Worm (Caenorhabditis elegans) whole organism, L1 larva: ENCODE measurements around the gene arle-14.

Source experiments
- C04F5.9 ChIP-seq: sonication (generic microtip); optimal IDR thresholded peaks from 2 replicates; lab custom pipeline; 2016; ENCODE audit warnings: missing genetic modification characterization, missing compliant biosample characterization
- F16B12.6 ChIP-seq: fragments of 150-350 bp; optimal IDR thresholded peaks from 2 replicates; lab custom pipeline; 2014; ENCODE audit warnings: missing biosample characterization, missing genetic modification characterization
- Y116A8C.19 ChIP-seq: sonication (generic microtip); optimal IDR thresholded peaks from 2 replicates; lab custom pipeline; 2016; ENCODE audit warnings: missing compliant biosample characterization, missing genetic modification characterization, borderline replicate concordance
- blmp-1 ChIP-seq: fragments of 150-350 bp; optimal IDR thresholded peaks from 2 replicates; lab custom pipeline; 2014; ENCODE audit warnings: missing biosample characterization, missing genetic modification characterization
- ceh-82 ChIP-seq, 3 experiments: fragments of 150-350 bp in 1 of 3; sonication (generic microtip) in 2 of 3; optimal IDR thresholded peaks; 2 replicates each; lab custom pipeline; 2014 to 2017; ENCODE audit warnings: missing biosample characterization in 3 of 3, missing genetic modification characterization in 3 of 3
- ceh-90 ChIP-seq: sonication (generic microtip); optimal IDR thresholded peaks from 2 replicates; lab custom pipeline; 2016; ENCODE audit warnings: missing genetic modification characterization, missing compliant biosample characterization
- ces-1 ChIP-seq: fragments of 150-350 bp; optimal IDR thresholded peaks from 2 replicates; lab custom pipeline; 2014; ENCODE audit warnings: missing biosample characterization, missing genetic modification reagents, missing genetic modification characterization
- dsc-1 ChIP-seq: sonication (generic microtip); optimal IDR thresholded peaks from 2 replicates; lab custom pipeline; 2016; ENCODE audit warnings: mild to moderate bottlenecking, missing genetic modification characterization, missing compliant biosample characterization
- efl-3 ChIP-seq: fragments of 200-800 bp; sonication (Bioruptor generic); optimal IDR thresholded peaks from 2 replicates; lab custom pipeline; 2018; ENCODE audit warnings: mild to moderate bottlenecking, missing genetic modification characterization, missing compliant biosample characterization
- egl-27 ChIP-seq, 2 experiments: fragments of 150-350 bp in 1 of 2; sonication (generic microtip); optimal IDR thresholded peaks; 3 replicates each; lab custom pipeline; 2017 to 2018; ENCODE audit warnings: missing biosample characterization in 2 of 2, missing genetic modification characterization in 2 of 2, missing genetic modification reagents in 2 of 2
- elt-3 ChIP-seq, 6 experiments: fragments of 150-350 bp in 1 of 6; sonication (generic microtip); optimal IDR thresholded peaks; 2 replicates each; lab custom pipeline; 2017 to 2018; ENCODE audit warnings: missing biosample characterization in 6 of 6, missing genetic modification characterization in 6 of 6, inconsistent platforms in 1 of 6
- ets-5 ChIP-seq: fragments of 200-800 bp; sonication (Bioruptor generic); IDR thresholded peaks from 2 replicates; pipeline ENCODE4 v1.3.6; 2022; ENCODE audit warnings: missing genetic modification characterization, missing compliant biosample characterization
- fkh-4 ChIP-seq: sonication (generic microtip); optimal IDR thresholded peaks from 2 replicates; lab custom pipeline; 2016; ENCODE audit warnings: missing compliant biosample characterization, missing genetic modification characterization, borderline replicate concordance
- fos-1 ChIP-seq: fragments of 150-350 bp; optimal IDR thresholded peaks from 2 replicates; lab custom pipeline; 2014; ENCODE audit warnings: missing biosample characterization, missing genetic modification characterization
- hlh-17 ChIP-seq: fragments of 200-800 bp; sonication (Bioruptor generic); optimal IDR thresholded peaks from 2 replicates; lab custom pipeline; 2018; ENCODE audit warnings: missing genetic modification characterization, mild to moderate bottlenecking, missing compliant biosample characterization, moderate library complexity, borderline replicate concordance
- hpl-2 ChIP-seq: fragments of 150-350 bp; optimal IDR thresholded peaks from 2 replicates; lab custom pipeline; 2014; ENCODE audit warnings: missing biosample characterization, missing genetic modification reagents, missing genetic modification characterization
- irx-1 ChIP-seq: sonication (generic microtip); optimal IDR thresholded peaks from 2 replicates; lab custom pipeline; 2016; ENCODE audit warnings: missing genetic modification characterization, missing compliant biosample characterization
- isw-1 ChIP-seq: fragments of 200-800 bp; sonication (Bioruptor generic); IDR thresholded peaks from 2 replicates; pipeline ENCODE4 v1.3.6; 2022; ENCODE audit warnings: missing genetic modification characterization, missing compliant biosample characterization
- lin-14 ChIP-seq: fragments of 200-800 bp; sonication (Bioruptor generic); optimal IDR thresholded peaks from 2 replicates; lab custom pipeline; 2018; ENCODE audit warnings: mild to moderate bottlenecking, missing genetic modification characterization, moderate library complexity, missing compliant biosample characterization
- lir-3 ChIP-seq: sonication (generic microtip); optimal IDR thresholded peaks from 2 replicates; lab custom pipeline; 2016; ENCODE audit warnings: mild to moderate bottlenecking, missing genetic modification characterization, moderate library complexity, missing compliant biosample characterization; ENCODE audit not compliant: poor library complexity
- lsy-2 ChIP-seq, 2 experiments: fragments of 150-350 bp; optimal IDR thresholded peaks; 2 replicates each; lab custom pipeline; 2014; ENCODE audit warnings: missing biosample characterization in 2 of 2, missing genetic modification characterization in 2 of 2
- mep-1 ChIP-seq: fragments of 150-350 bp; optimal IDR thresholded peaks from 2 replicates; lab custom pipeline; 2014; ENCODE audit warnings: missing biosample characterization, missing genetic modification characterization
- nhr-12 ChIP-seq: sonication (generic microtip); optimal IDR thresholded peaks from 2 replicates; lab custom pipeline; 2017; ENCODE audit warnings: missing biosample characterization, missing genetic modification characterization
- nhr-20 ChIP-seq: sonication (generic microtip); optimal IDR thresholded peaks from 2 replicates; lab custom pipeline; 2016; ENCODE audit warnings: mild to moderate bottlenecking, missing genetic modification characterization, missing compliant biosample characterization
- nhr-237 ChIP-seq: fragments of 150-350 bp; optimal IDR thresholded peaks from 2 replicates; lab custom pipeline; 2014; ENCODE audit warnings: missing biosample characterization, missing genetic modification characterization
- nhr-28 ChIP-seq: fragments of 150-350 bp; optimal IDR thresholded peaks from 2 replicates; lab custom pipeline; 2014; ENCODE audit warnings: missing biosample characterization, missing genetic modification characterization
- nhr-47 ChIP-seq: sonication (generic microtip); optimal IDR thresholded peaks from 2 replicates; lab custom pipeline; 2016; ENCODE audit warnings: mild to moderate bottlenecking, missing genetic modification characterization, moderate library complexity, missing compliant biosample characterization
- nhr-71 ChIP-seq: sonication (generic microtip); optimal IDR thresholded peaks from 2 replicates; lab custom pipeline; 2016; ENCODE audit warnings: mild to moderate bottlenecking, missing genetic modification characterization, moderate library complexity, missing compliant biosample characterization
- nhr-90 ChIP-seq: sonication (generic microtip); optimal IDR thresholded peaks from 2 replicates; lab custom pipeline; 2016; ENCODE audit warnings: mild to moderate bottlenecking, missing genetic modification characterization, missing compliant biosample characterization; ENCODE audit not compliant: poor library complexity
- skn-1 ChIP-seq: fragments of 150-350 bp; optimal IDR thresholded peaks from 2 replicates; lab custom pipeline; 2014; ENCODE audit warnings: missing biosample characterization, missing genetic modification characterization
- sox-4 ChIP-seq: sonication (generic microtip); optimal IDR thresholded peaks from 2 replicates; lab custom pipeline; 2016; ENCODE audit warnings: missing genetic modification characterization, missing compliant biosample characterization
- sup-37 ChIP-seq: fragments of 200-800 bp; sonication (Bioruptor generic); optimal IDR thresholded peaks from 2 replicates; lab custom pipeline; 2018; ENCODE audit warnings: mild to moderate bottlenecking, missing genetic modification characterization, missing compliant biosample characterization
- unc-30 ChIP-seq: sonication (generic microtip); optimal IDR thresholded peaks from 2 replicates; lab custom pipeline; 2017; ENCODE audit warnings: missing biosample characterization, missing genetic modification characterization
- unc-62 ChIP-seq: fragments of 150-350 bp; optimal IDR thresholded peaks from 2 replicates; lab custom pipeline; 2014; ENCODE audit warnings: missing biosample characterization, missing genetic modification reagents, missing genetic modification characterization
- vab-15 ChIP-seq: sonication (generic microtip); optimal IDR thresholded peaks from 2 replicates; lab custom pipeline; 2017; ENCODE audit warnings: missing genotype, mild to moderate bottlenecking, missing genetic modification characterization, missing compliant biosample characterization
- xbp-1 ChIP-seq: sonication (generic microtip); optimal IDR thresholded peaks from 2 replicates; lab custom pipeline; 2016; ENCODE audit warnings: missing genetic modification characterization, missing compliant biosample characterization
- zip-4 ChIP-seq: fragments of 200-800 bp; sonication (Bioruptor generic); optimal IDR thresholded peaks from 2 replicates; lab custom pipeline; 2018; ENCODE audit warnings: mild to moderate bottlenecking, missing genetic modification characterization, moderate library complexity, missing compliant biosample characterization
- ztf-11 ChIP-seq, 2 experiments: sonication (generic microtip); optimal IDR thresholded peaks; 2 replicates each; lab custom pipeline; 2016 to 2017; ENCODE audit warnings: missing genetic modification characterization in 2 of 2, missing biosample characterization in 1 of 2, missing compliant biosample characterization in 1 of 2
- ztf-4 ChIP-seq: fragments of 150-350 bp; optimal IDR thresholded peaks from 2 replicates; lab custom pipeline; 2014; ENCODE audit warnings: missing biosample characterization, missing genetic modification characterization

arle-14 gene

ce11 chrIII:5678935-5679334 is 13.8 kb upstream of the arle-14 start, which contains the start of the genes ska-3 and rps-12 (continued):
- TF ChIP-seq vab-15: peak; percentile 96
- TF ChIP-seq ces-1: no peak
- TF ChIP-seq sox-4 (tag; lab: Kevin White, UChicago): peak; percentile 89
- TF ChIP-seq egl-27 (tag; optimal IDR thresholded peaks at IDR 0.05; lab: Kevin White, UChicago): peak; percentile 90 to 92
- peak; percentile 98 for TF ChIP-seq nhr-237 (tag; lab: Kevin White, UChicago)
- TF ChIP-seq skn-1: peak; percentile 98
- TF ChIP-seq irx-1 (tag; lab: Kevin White, UChicago): peak; percentile 96
- TF ChIP-seq zip-4 (GFP tag; lab: Kevin White, UChicago): peak; percentile 94
- TF ChIP-seq ztf-4 (tag; lab: Kevin White, UChicago): peak; percentile 98
- TF ChIP-seq hpl-2 (GFP tag; lab: Kevin White, UChicago): peak; percentile 96
- TF ChIP-seq Y116A8C.19 (tag; lab: Kevin White, UChicago): peak; percentile 14
- no peak for TF ChIP-seq ets-5 (GFP tag; lab: Robert Waterston, UW)
- TF ChIP-seq nhr-90 (tag; lab: Kevin White, UChicago): peak; percentile 99
- TF ChIP-seq lir-3 (tag; lab: Kevin White, UChicago): peak; percentile 93
- peak; percentile 99 for TF ChIP-seq xbp-1
- TF ChIP-seq fkh-4 (tag; lab: Kevin White, UChicago): peak; percentile 92
- TF ChIP-seq nhr-47: peak; percentile 99
- TF ChIP-seq nhr-28 (tag; lab: Kevin White, UChicago): peak; percentile 19
- TF ChIP-seq C04F5.9 (tag; lab: Kevin White, UChicago): peak; percentile 96
- TF ChIP-seq ceh-82 (tag; optimal IDR thresholded peaks at IDR 0.05; lab: Kevin White, UChicago): peak; percentile 99 to 100 (median 100)
- no peak for TF ChIP-seq hlh-17 (GFP tag; lab: Kevin White, UChicago)
- TF ChIP-seq dsc-1 (tag; lab: Kevin White, UChicago): peak; percentile 99
- TF ChIP-seq F16B12.6 (tag; lab: Kevin White, UChicago): peak; percentile 76
- peak; percentile 92 for TF ChIP-seq blmp-1 (tag; lab: Kevin White, UChicago)
- peak; percentile 99 for TF ChIP-seq isw-1 (GFP tag; lab: Robert Waterston, UW)
- TF ChIP-seq fos-1 (tag; lab: Kevin White, UChicago): peak; percentile 98
- peak; percentile 40 for TF ChIP-seq efl-3 (GFP tag; lab: Kevin White, UChicago)
- peak; percentile 79 for TF ChIP-seq unc-62
- TF ChIP-seq nhr-20 (tag; lab: Kevin White, UChicago): peak; percentile 99
- peak; percentile 33 for TF ChIP-seq unc-30 (tag; lab: Kevin White, UChicago)
- TF ChIP-seq mep-1 (tag; lab: Kevin White, UChicago): peak; percentile 100

ce11 chrIII:5680141-5680540 is 12.6 kb upstream of the arle-14 start, which contains the start of gene pst-2:
pst-2 (plus strand) TSS chrIII:5680433.
- TF ChIP-seq F16B12.6 (tag; lab: Kevin White, UChicago) (no peak), nhr-47 (peak; percentile 14), hlh-17 (GFP tag; lab: Kevin White, UChicago) (no peak), nhr-12 (tag; lab: Kevin White, UChicago) (no peak), unc-30 (tag; lab: Kevin White, UChicago) (no peak), efl-3 (GFP tag; lab: Kevin White, UChicago) (no peak), lsy-2 (tag; optimal IDR thresholded peaks at IDR 0.05; lab: Kevin White, UChicago) (peak in 1 of 2 experiments; percentile 7), blmp-1 (tag; lab: Kevin White, UChicago) (peak; percentile 2), egl-27 (tag; optimal IDR thresholded peaks at IDR 0.05; lab: Kevin White, UChicago) (no peak)

ce11 chrIII:5683998-5684397 is 8.7 kb upstream of the arle-14 start, which contains the start of gene rcan-1:
rcan-1 (minus strand) TSS chrIII:5684098.
- TF ChIP-seq ceh-90 (no peak), lin-14 (no peak), nhr-71 (tag; lab: Kevin White, UChicago) (no peak), elt-3 (tag; optimal IDR thresholded peaks at IDR 0.05; lab: Kevin White, UChicago) (no peak), sox-4 (tag; lab: Kevin White, UChicago) (no peak), sup-37 (GFP tag; lab: Kevin White, UChicago) (no peak), zip-4 (GFP tag; lab: Kevin White, UChicago) (no peak), ztf-11 (tag; optimal IDR thresholded peaks at IDR 0.05; lab: Kevin White, UChicago) (no peak), lir-3 (tag; lab: Kevin White, UChicago) (no peak)
